Fruit fly (Drosophila melanogaster): ENCODE data around the gene Cpr35B.
A peak's percentile ranks its signal among the peaks of the same experiment; 100 is the strongest.

The Cpr35B gene

dm6 chr2L:14432410-14433340 lies 7.7 kb upstream of the Cpr35B start (continued):
- TF ChIP-seq CG14710 (tag; optimal IDR thresholded peaks at IDR 0.05) = peak; percentile 41
- peak; percentile 77 for TF ChIP-seq Med (GFP tag)
- no peak for TF ChIP-seq bab2 (GFP tag; optimal IDR thresholded peaks at IDR 0.05)
- TF ChIP-seq Pdp1 (GFP tag; optimal IDR thresholded peaks at IDR 0.05) = peak in 1 of 2 experiments; percentile 26
- peak; percentile 79 for TF ChIP-seq HLHmδ (GFP tag; optimal IDR thresholded peaks at IDR 0.05)
- no peak for TF ChIP-seq lov (optimal IDR thresholded peaks at IDR 0.05)
- TF ChIP-seq lov (GFP tag; IDR thresholded peaks at IDR 0.05) = peak; percentile 78; the same call in 1 of the 3 replicates
- 0 out of 3 replicates have a peak, but pooled peaks have one; percentile 17 for TF ChIP-seq Dbx (GFP tag; IDR thresholded peaks at IDR 0.05)
- TF ChIP-seq sob (GFP tag; IDR thresholded peaks at IDR 0.05) = 0 out of 2 replicates have a peak, but pooled peaks have one; percentile 19
- no peak for TF ChIP-seq run (tag; optimal IDR thresholded peaks at IDR 0.05)
- TF ChIP-seq Sox102F (GFP tag; optimal IDR thresholded peaks at IDR 0.05) = no peak
- 0 out of 2 replicates have a peak, but pooled peaks have one; percentile 41 for TF ChIP-seq CG11696 (GFP tag; IDR thresholded peaks at IDR 0.05)
- no peak for TF ChIP-seq Hr39 (optimal IDR thresholded peaks at IDR 0.05)
- no peak for TF ChIP-seq CG30020 (tag; optimal IDR thresholded peaks at IDR 0.05)
- TF ChIP-seq dan (GFP tag; IDR thresholded peaks at IDR 0.05) = no peak
- TF ChIP-seq CG17568 (GFP tag; optimal IDR thresholded peaks at IDR 0.05) = no peak
- 0 out of 2 replicates have a peak, but pooled peaks have one; percentile 27 for TF ChIP-seq Rfx (GFP tag; IDR thresholded peaks at IDR 0.05)
- TF ChIP-seq Xrp1 (GFP tag; IDR thresholded peaks at IDR 0.05) = peak; percentile 68
- no peak for TF ChIP-seq CG11093 (GFP tag; IDR thresholded peaks at IDR 0.05)
- TF ChIP-seq tup (GFP tag; optimal IDR thresholded peaks at IDR 0.05) = no peak
- TF ChIP-seq CG2199 (GFP tag; IDR thresholded peaks at IDR 0.05) = 0 out of 3 replicates have a peak, but pooled peaks have one; percentile 31
- TF ChIP-seq CG1832 (GFP tag; optimal IDR thresholded peaks at IDR 0.05) = no peak
- TF ChIP-seq CG4617 (GFP tag; optimal IDR thresholded peaks at IDR 0.05; ENCODE audit: borderline replicate concordance) = no peak
- TF ChIP-seq Hr78 (GFP tag; optimal IDR thresholded peaks at IDR 0.05) = no peak
- no peak for TF ChIP-seq Lhr (GFP tag; optimal IDR thresholded peaks at IDR 0.05)
- TF ChIP-seq pita (GFP tag; optimal IDR thresholded peaks at IDR 0.05) = no peak
- peak; percentile 7 for TF ChIP-seq CG2116 (GFP tag; optimal IDR thresholded peaks at IDR 0.05)
- no peak for TF ChIP-seq CG16779 (GFP tag; IDR thresholded peaks at IDR 0.05)
- TF ChIP-seq MTF-1 (GFP tag; optimal IDR thresholded peaks at IDR 0.05; ENCODE audit: borderline replicate concordance) = no peak
- TF ChIP-seq Dfd (GFP tag; optimal IDR thresholded peaks at IDR 0.05) = no peak
- TF ChIP-seq Dek (tag; optimal IDR thresholded peaks at IDR 0.05) = no peak
- TF ChIP-seq CG17328 (GFP tag; IDR thresholded peaks at IDR 0.05) = peak; percentile 33; the same call in 1 of the 2 replicates
- peak; percentile 70 for TF ChIP-seq Awh (GFP tag; IDR thresholded peaks at IDR 0.05)
- peak; percentile 40 for TF ChIP-seq CG2875 (GFP tag; optimal IDR thresholded peaks at IDR 0.05)
- no peak for TF ChIP-seq gcm2 (GFP tag; optimal IDR thresholded peaks at IDR 0.05)
- TF ChIP-seq stc (GFP tag; IDR thresholded peaks at IDR 0.05) = peak; percentile 15; the same call in 1 of the 2 replicates
- no peak for TF ChIP-seq corto (GFP tag; optimal IDR thresholded peaks at IDR 0.05)
- TF ChIP-seq H2.0 (GFP tag; IDR thresholded peaks at IDR 0.05) = 0 out of 2 replicates have a peak, but pooled peaks have one; percentile 30
- no peak for TF ChIP-seq salm (tag; optimal IDR thresholded peaks at IDR 0.05)
- no peak for TF ChIP-seq BEAF-32 (GFP tag; optimal IDR thresholded peaks at IDR 0.05)
- no peak for TF ChIP-seq bsh (GFP tag; optimal IDR thresholded peaks at IDR 0.05)
- no peak for TF ChIP-seq h (optimal IDR thresholded peaks at IDR 0.05)
- 0 out of 3 replicates have a peak, but pooled peaks have one; percentile 28 for TF ChIP-seq CG34422 (GFP tag; IDR thresholded peaks at IDR 0.05)
- TF ChIP-seq CG12769 (tag; optimal IDR thresholded peaks at IDR 0.05) = peak; percentile 3
- peak; percentile 35 for TF ChIP-seq CG9727 (GFP tag; optimal IDR thresholded peaks at IDR 0.05)
- no peak for TF ChIP-seq CG10267 (tag; optimal IDR thresholded peaks at IDR 0.05)
- 0 out of 4 replicates have a peak, but pooled peaks have one; percentile 7 for TF ChIP-seq chinmo (GFP tag; IDR thresholded peaks at IDR 0.05; ENCODE audit: partially characterized antibody)
- TF ChIP-seq Oaz (GFP tag; IDR thresholded peaks at IDR 0.05) = 0 out of 2 replicates have a peak, but pooled peaks have one; percentile 11

Measured in whole organism, embryonic.